Fruit fly (Drosophila melanogaster) whole organism, embryonic: Measurements from ENCODE around the gene Ugt35A1.

ENCODE experiments used
- Blimp-1 ChIP-seq: fragments of 200-800 bp; sonication (Bioruptor generic); optimal IDR thresholded peaks from 3 replicates; lab custom pipeline; 2018; ENCODE audit warnings: missing biosample characterization, missing genetic modification characterization, mild to moderate bottlenecking, moderate library complexity, missing genetic modification reagents
- CG10979 ChIP-seq: fragments of 200-800 bp; sonication (Bioruptor generic); optimal IDR thresholded peaks from 2 replicates; lab custom pipeline; 2018; ENCODE audit warnings: missing biosample characterization, mild to moderate bottlenecking, missing genetic modification characterization, moderate library complexity
- CG11093 ChIP-seq: fragments of 200-800 bp; sonication (Bioruptor generic); IDR thresholded peaks from 3 replicates; pipeline ENCODE4 v1.3.6; 2022; ENCODE audit warnings: missing biosample characterization, missing genetic modification characterization
- CG14710 ChIP-seq: fragments of 200-800 bp; sonication (Bioruptor generic); optimal IDR thresholded peaks from 3 replicates; lab custom pipeline; 2019; ENCODE audit warnings: missing biosample characterization, mild to moderate bottlenecking, missing genetic modification characterization, moderate library complexity
- CG15696 ChIP-seq: fragments of 200-800 bp; sonication (Bioruptor generic); optimal IDR thresholded peaks from 2 replicates; lab custom pipeline; 2019; ENCODE audit warnings: missing biosample characterization, mild to moderate bottlenecking, missing genetic modification characterization, moderate library complexity
- CG17186 ChIP-seq: fragments of 200-800 bp; sonication (Bioruptor generic); optimal IDR thresholded peaks from 3 replicates; lab custom pipeline; 2017; ENCODE audit warnings: missing biosample characterization, missing genetic modification reagents, missing genetic modification characterization
- CG17328 ChIP-seq: fragments of 200-800 bp; sonication (Bioruptor generic); IDR thresholded peaks from 2 replicates; pipeline ENCODE4 v1.3.6; 2022; ENCODE audit warnings: missing biosample characterization, missing genetic modification characterization
- CG17385 ChIP-seq: fragments of 200-800 bp; sonication (Bioruptor generic); optimal IDR thresholded peaks from 3 replicates; lab custom pipeline; 2018; ENCODE audit warnings: missing biosample characterization, mild to moderate bottlenecking, missing genetic modification characterization
- CG18599 ChIP-seq: fragments of 200-800 bp; sonication (Bioruptor generic); optimal IDR thresholded peaks from 3 replicates; lab custom pipeline; 2017; ENCODE audit warnings: missing biosample characterization, missing genetic modification characterization, mild to moderate bottlenecking, moderate library complexity, missing genetic modification reagents
- CG18764 ChIP-seq: fragments of 200-800 bp; sonication (Bioruptor generic); optimal IDR thresholded peaks from 3 replicates; lab custom pipeline; 2016; ENCODE audit warnings: missing biosample characterization, missing genetic modification characterization
- CG2889 ChIP-seq: fragments of 200-800 bp; sonication (Bioruptor generic); IDR thresholded peaks from 3 replicates; pipeline ENCODE4 v1.3.6; 2022; ENCODE audit warnings: missing biosample characterization, missing genetic modification characterization
- CG31388 ChIP-seq: fragments of 200-800 bp; sonication (Bioruptor generic); optimal IDR thresholded peaks from 2 replicates; lab custom pipeline; 2016; ENCODE audit warnings: missing biosample characterization, missing genetic modification characterization
- CG32532 ChIP-seq: fragments of 200-800 bp; sonication (Bioruptor generic); IDR thresholded peaks from 2 replicates; pipeline ENCODE4 v1.3.6; 2022; ENCODE audit warnings: missing biosample characterization, missing genetic modification characterization
- CG34422 ChIP-seq: fragments of 200-800 bp; sonication (Bioruptor generic); IDR thresholded peaks from 3 replicates; pipeline ENCODE4 v1.3.6; 2022; ENCODE audit warnings: missing biosample characterization, missing genetic modification characterization
- CG4328 ChIP-seq: fragments of 200-800 bp; sonication (Bioruptor generic); optimal IDR thresholded peaks from 3 replicates; lab custom pipeline; 2017; ENCODE audit warnings: missing biosample characterization, missing genetic modification reagents, missing genetic modification characterization
- CG5180 ChIP-seq: fragments of 200-800 bp; sonication (Bioruptor generic); optimal IDR thresholded peaks from 3 replicates; lab custom pipeline; 2017; ENCODE audit warnings: missing biosample characterization, missing genetic modification characterization, mild to moderate bottlenecking, moderate library complexity, missing genetic modification reagents
- CG6791 ChIP-seq: fragments of 200-800 bp; sonication (Bioruptor generic); IDR thresholded peaks from 3 replicates; pipeline ENCODE4 v1.3.6; 2022; ENCODE audit warnings: missing biosample characterization, missing genetic modification characterization; ENCODE audit not compliant: partially characterized antibody
- CG7745 ChIP-seq: fragments of 200-800 bp; sonication (Bioruptor generic); optimal IDR thresholded peaks from 2 replicates; lab custom pipeline; 2018; ENCODE audit warnings: missing biosample characterization, mild to moderate bottlenecking, missing genetic modification characterization, moderate library complexity
- D ChIP-seq, 2 experiments: fragments of 200-800 bp in 1 of 2; fragments of >200 bp in 1 of 2; sonication (Bioruptor generic) in 1 of 2; optimal IDR thresholded peaks; 2 replicates in 1 of 2; 3 replicates in 1 of 2; lab custom pipeline; 2017; ENCODE audit warnings: mild to moderate bottlenecking in 1 of 2, missing biosample characterization in 1 of 2, missing genetic modification characterization in 1 of 2, missing genetic modification reagents in 1 of 2
- Dp ChIP-seq: fragments of 200-800 bp; sonication (Bioruptor generic); optimal IDR thresholded peaks from 2 replicates; lab custom pipeline; 2018; ENCODE audit warnings: missing biosample characterization, mild to moderate bottlenecking, missing genetic modification characterization, moderate library complexity
- ERR ChIP-seq: fragments of 200-800 bp; sonication (Bioruptor generic); optimal IDR thresholded peaks from 2 replicates; lab custom pipeline; 2016; ENCODE audit warnings: missing biosample characterization, missing genetic modification characterization
- HmgD ChIP-seq: fragments of 200-800 bp; sonication (Bioruptor generic); optimal IDR thresholded peaks from 3 replicates; lab custom pipeline; 2016; ENCODE audit warnings: missing biosample characterization, missing genetic modification characterization
- Lim3 ChIP-seq: fragments of 200-800 bp; sonication (Bioruptor generic); IDR thresholded peaks from 2 replicates; pipeline ENCODE4 v1.3.6; 2022; ENCODE audit warnings: missing biosample characterization, missing genetic modification characterization
- MESR4 ChIP-seq: fragments of 200-800 bp; sonication (Bioruptor generic); optimal IDR thresholded peaks from 2 replicates; lab custom pipeline; 2018; ENCODE audit warnings: missing biosample characterization, mild to moderate bottlenecking, missing genetic modification characterization, moderate library complexity
- MTF-1 ChIP-seq: fragments of 200-800 bp; sonication (Bioruptor generic); optimal IDR thresholded peaks from 2 replicates; lab custom pipeline; 2018; ENCODE audit warnings: missing biosample characterization, mild to moderate bottlenecking, missing genetic modification characterization, borderline replicate concordance
- NK7.1 ChIP-seq: fragments of 200-800 bp; sonication (Bioruptor generic); optimal IDR thresholded peaks from 3 replicates; lab custom pipeline; 2016; ENCODE audit warnings: missing biosample characterization, missing genetic modification characterization
- NfI ChIP-seq: fragments of 200-800 bp; sonication (Bioruptor generic); optimal IDR thresholded peaks from 3 replicates; lab custom pipeline; 2018; ENCODE audit warnings: missing biosample characterization, mild to moderate bottlenecking, missing genetic modification characterization, moderate library complexity
- Ptx1 ChIP-seq: fragments of 200-800 bp; sonication (Bioruptor generic); IDR thresholded peaks from 2 replicates; pipeline ENCODE4 v1.3.6; 2022; ENCODE audit warnings: missing biosample characterization, missing genetic modification characterization
- Six4 ChIP-seq: fragments of 200-800 bp; sonication (Bioruptor generic); optimal IDR thresholded peaks from 2 replicates; lab custom pipeline; 2016; ENCODE audit warnings: missing biosample characterization, missing genetic modification characterization
- Taf1 ChIP-seq: fragments of 200-800 bp; sonication (Bioruptor generic); IDR thresholded peaks from 2 replicates; pipeline ENCODE4 v1.3.6; 2022; ENCODE audit warnings: missing biosample characterization, missing genetic modification characterization
- ac ChIP-seq: fragments of 200-800 bp; sonication (Bioruptor generic); optimal IDR thresholded peaks from 3 replicates; lab custom pipeline; 2017; ENCODE audit warnings: missing biosample characterization, mild to moderate bottlenecking, missing genetic modification characterization
- aop ChIP-seq: fragments of 200-800 bp; sonication (Bioruptor generic); IDR thresholded peaks from 2 replicates; pipeline ENCODE4 v1.3.6; 2022; ENCODE audit warnings: missing biosample characterization, missing genetic modification characterization
- ara ChIP-seq: fragments of 200-800 bp; sonication (Bioruptor generic); IDR thresholded peaks from 2 replicates; pipeline ENCODE4 v1.3.6; 2022; ENCODE audit warnings: missing biosample characterization, missing genetic modification characterization
- ato ChIP-seq: fragments of 200-800 bp; sonication (Bioruptor generic); IDR thresholded peaks from 2 replicates; pipeline ENCODE4 v1.3.6; 2022; ENCODE audit warnings: missing biosample characterization, missing genetic modification characterization; ENCODE audit not compliant: partially characterized antibody
- bbx ChIP-seq: fragments of 200-800 bp; sonication (Bioruptor generic); IDR thresholded peaks from 2 replicates; pipeline ENCODE4 v1.3.6; 2022; ENCODE audit warnings: missing biosample characterization, missing genetic modification characterization; ENCODE audit not compliant: partially characterized antibody
- bsh ChIP-seq, 2 experiments: fragments of 200-800 bp; sonication (Bioruptor generic); optimal IDR thresholded peaks; 2 replicates each; lab custom pipeline; 2017 to 2018; ENCODE audit warnings: mild to moderate bottlenecking in 2 of 2, missing biosample characterization in 2 of 2, missing genetic modification characterization in 2 of 2, moderate library complexity in 1 of 2
- btn ChIP-seq: fragments of 200-800 bp; sonication (Bioruptor generic); optimal IDR thresholded peaks from 2 replicates; lab custom pipeline; 2016; ENCODE audit warnings: missing biosample characterization, missing genetic modification characterization
- cad ChIP-seq: fragments of >200 bp; optimal IDR thresholded peaks from 2 replicates; lab custom pipeline; 2017; ENCODE audit warnings: missing biosample characterization, missing genetic modification characterization
- cato ChIP-seq: fragments of 200-800 bp; sonication (Bioruptor generic); optimal IDR thresholded peaks from 2 replicates; lab custom pipeline; 2016; ENCODE audit warnings: missing biosample characterization, missing genetic modification characterization, borderline replicate concordance
- eyg ChIP-seq: fragments of 200-800 bp; sonication (Bioruptor generic); optimal IDR thresholded peaks from 3 replicates; lab custom pipeline; 2016; ENCODE audit warnings: missing biosample characterization, missing genetic modification characterization
- h ChIP-seq: fragments of >200 bp; optimal IDR thresholded peaks from 2 replicates; lab custom pipeline; 2017
- hb ChIP-seq: fragments of 200-800 bp; sonication (Bioruptor generic); IDR thresholded peaks from 3 replicates; pipeline ENCODE4 v1.3.6; 2022; ENCODE audit warnings: missing biosample characterization, missing genetic modification characterization; ENCODE audit not compliant: partially characterized antibody
- her ChIP-seq: fragments of 200-800 bp; sonication (Bioruptor generic); optimal IDR thresholded peaks from 2 replicates; lab custom pipeline; 2016; ENCODE audit warnings: missing biosample characterization, missing genetic modification characterization
- ken ChIP-seq: fragments of 200-800 bp; sonication (Bioruptor generic); IDR thresholded peaks from 3 replicates; pipeline ENCODE4 v1.3.6; 2022; ENCODE audit warnings: missing biosample characterization, missing genetic modification characterization
- mld ChIP-seq: fragments of 200-800 bp; sonication (Bioruptor generic); IDR thresholded peaks from 3 replicates; pipeline ENCODE4 v1.3.6; 2022; ENCODE audit warnings: missing biosample characterization, missing genetic modification characterization; ENCODE audit not compliant: partially characterized antibody
- nerfin-1 ChIP-seq: fragments of 200-800 bp; sonication (Bioruptor generic); optimal IDR thresholded peaks from 3 replicates; lab custom pipeline; 2019; ENCODE audit warnings: missing biosample characterization, mild to moderate bottlenecking, missing genetic modification characterization, moderate library complexity
- twi ChIP-seq: fragments of 200-800 bp; optimal IDR thresholded peaks from 2 replicates; lab custom pipeline; 2019; ENCODE audit warnings: missing biosample characterization, mild to moderate bottlenecking, missing genetic modification characterization, moderate library complexity
- z ChIP-seq: fragments of 200-800 bp; sonication (Bioruptor generic); IDR thresholded peaks from 3 replicates; pipeline ENCODE4 v1.3.6; 2022; ENCODE audit warnings: missing biosample characterization, missing genetic modification characterization

The Ugt35A1 gene

dm6 chr3R:11196648-11197388 lies 24.4 kb upstream of the Ugt35A1 start (continued):
- TF ChIP-seq z (GFP tag; lab: Robert Waterston, UW) (0 out of 3 replicates have a peak, but pooled peaks have one; percentile 35), NfI (GFP tag; lab: Kevin White, UChicago) (peak; percentile 98), MESR4 (GFP tag; lab: Kevin White, UChicago) (peak; percentile 19), CG17186 (peak; percentile 80), ac (GFP tag; lab: Kevin White, UChicago) (peak; percentile 60), CG4328 (GFP tag; lab: Kevin White, UChicago) (peak; percentile 99), HmgD (GFP tag; lab: Kevin White, UChicago) (peak; percentile 56), ken (GFP tag; lab: Robert Waterston, UW) (peak; percentile 96), Six4 (GFP tag; lab: Kevin White, UChicago) (peak; percentile 98), CG6791 (no peak), NK7.1 (GFP tag; lab: Kevin White, UChicago) (no peak), her (GFP tag; lab: Kevin White, UChicago) (peak; percentile 18), cato (GFP tag; lab: Kevin White, UChicago) (peak; percentile 87), twi (peak; percentile 88), CG14710 (tag; lab: Kevin White, UChicago) (peak; percentile 98), Ptx1 (GFP tag; lab: Robert Waterston, UW) (peak; percentile 99), CG18764 (peak; percentile 95), CG18599 (GFP tag; lab: Kevin White, UChicago) (peak; percentile 99), CG11093 (GFP tag; lab: Robert Waterston, UW) (peak; percentile 98), bsh (GFP tag; optimal IDR thresholded peaks at IDR 0.05; lab: Kevin White, UChicago) (peak in 1 of 2 experiments; percentile 98), D (optimal IDR thresholded peaks at IDR 0.05; lab: Kevin White, UChicago) (no peak), D (GFP tag; optimal IDR thresholded peaks at IDR 0.05; lab: Kevin White, UChicago) (peak; percentile 99), CG2889 (GFP tag; lab: Robert Waterston, UW) (peak; percentile 96), Dp (GFP tag; lab: Kevin White, UChicago) (peak; percentile 23), CG5180 (GFP tag; lab: Kevin White, UChicago) (peak; percentile 93), CG32532 (peak; percentile 99), mld (GFP tag; lab: Robert Waterston, UW) (no peak), CG17328 (peak; percentile 95), MTF-1 (GFP tag; lab: Kevin White, UChicago) (peak; percentile 84), h (lab: Kevin White, UChicago) (no peak), nerfin-1 (peak; percentile 99), cad (GFP tag; lab: Kevin White, UChicago) (no peak), ara (GFP tag; lab: Robert Waterston, UW) (peak; percentile 96), Taf1 (peak; percentile 94), Blimp-1 (GFP tag; lab: Kevin White, UChicago) (peak; percentile 100), CG7745 (tag; lab: Kevin White, UChicago) (no peak), CG17385 (GFP tag; lab: Kevin White, UChicago) (peak; percentile 96), Lim3 (GFP tag; lab: Robert Waterston, UW) (peak; percentile 96), bbx (no peak; the same call in 1 of the 2 replicates), CG15696 (tag; lab: Kevin White, UChicago) (peak; percentile 90), CG10979 (tag; lab: Kevin White, UChicago) (peak; percentile 99), hb (GFP tag; lab: Robert Waterston, UW) (no peak), ato (GFP tag; lab: Robert Waterston, UW) (no peak), CG34422 (peak; percentile 98), aop (no peak), CG31388 (GFP tag; lab: Kevin White, UChicago) (peak; percentile 88), eyg (GFP tag; lab: Kevin White, UChicago) (no peak), ERR (GFP tag; lab: Kevin White, UChicago) (peak; percentile 39), btn (peak; percentile 10)
